Worm (Caenorhabditis elegans): Measurements from ENCODE around the gene Y73C8C.8.

DNA sequence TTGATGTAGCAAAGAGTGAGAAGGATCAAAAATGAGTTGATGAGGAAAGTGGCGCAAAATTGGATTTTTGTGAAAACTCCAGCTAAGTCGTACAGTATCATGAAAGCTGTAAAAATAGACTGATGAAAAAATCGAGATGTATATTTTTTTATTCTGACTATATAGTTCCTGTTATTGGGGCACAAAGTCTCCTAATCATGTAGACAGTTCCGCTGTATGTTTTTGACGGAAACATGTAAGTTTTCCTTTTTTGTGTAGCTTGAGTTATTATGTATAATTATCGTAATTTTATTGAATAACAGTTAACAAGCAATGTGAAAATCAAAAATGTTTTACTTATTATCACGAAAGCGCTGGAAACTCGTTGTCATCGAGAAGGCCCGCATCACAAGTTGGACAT is 6.2 kb downstream of the Y73C8C.8 start, which contains the start of gene str-68:
- TF ChIP-seq fos-1 (tag; optimal IDR thresholded peaks at IDR 0.05) (no peak), rbr-2 (tag; optimal IDR thresholded peaks at IDR 0.05) (no peak), skn-1 (tag; optimal IDR thresholded peaks at IDR 0.05) (no peak), zip-11 (GFP tag; IDR thresholded peaks at IDR 0.05) (no peak), hlh-30 (tag; optimal IDR thresholded peaks at IDR 0.05; ENCODE audit: insufficient read depth) (no peak), mxl-2 (GFP tag; conservative IDR thresholded peaks at IDR 0.05) (no peak), ama-1 (optimal IDR thresholded peaks at IDR 0.05) (no peak), jun-1 (tag; optimal IDR thresholded peaks at IDR 0.05) (no peak)
